Worm (Caenorhabditis elegans) whole organism, L1 larva: Measurements from ENCODE around the gene F20A1.6.
A peak's percentile ranks its signal among the peaks of the same experiment; 100 is the strongest.

Experiments
- C16A3.4 ChIP-seq: fragments of 150-350 bp; optimal IDR thresholded peaks from 2 replicates; lab custom pipeline; 2014; ENCODE audit warnings: missing biosample characterization, missing genetic modification characterization
- alr-1 ChIP-seq: fragments of 200-800 bp; sonication (Bioruptor generic); optimal IDR thresholded peaks from 2 replicates; lab custom pipeline; 2018; ENCODE audit warnings: borderline replicate concordance, mild to moderate bottlenecking, missing genetic modification characterization, missing compliant biosample characterization
- aly-2 ChIP-seq: fragments of 150-350 bp; optimal IDR thresholded peaks from 2 replicates; lab custom pipeline; 2014; ENCODE audit warnings: missing biosample characterization, missing genetic modification characterization
- blmp-1 ChIP-seq: fragments of 150-350 bp; optimal IDR thresholded peaks from 2 replicates; lab custom pipeline; 2014; ENCODE audit warnings: missing biosample characterization, missing genetic modification characterization
- ceh-63 ChIP-seq: fragments of 200-800 bp; sonication (Bioruptor generic); optimal IDR thresholded peaks from 2 replicates; lab custom pipeline; 2018; ENCODE audit warnings: mild to moderate bottlenecking, missing genetic modification characterization, missing compliant biosample characterization
- ceh-8 ChIP-seq: fragments of 200-800 bp; sonication (Bioruptor generic); optimal IDR thresholded peaks from 2 replicates; lab custom pipeline; 2018; ENCODE audit warnings: mild to moderate bottlenecking, missing genetic modification characterization, moderate library complexity, missing compliant biosample characterization
- ceh-90 ChIP-seq: sonication (generic microtip); optimal IDR thresholded peaks from 2 replicates; lab custom pipeline; 2016; ENCODE audit warnings: missing genetic modification characterization, missing compliant biosample characterization
- dpl-1 ChIP-seq, 3 experiments: fragments of 150-350 bp in 2 of 3; sonication (generic microtip) in 1 of 3; optimal IDR thresholded peaks; 2 replicates each; lab custom pipeline; 2014 to 2017; ENCODE audit warnings: missing biosample characterization in 3 of 3, missing genetic modification characterization in 3 of 3, missing genetic modification reagents in 3 of 3
- dsc-1 ChIP-seq: sonication (generic microtip); optimal IDR thresholded peaks from 2 replicates; lab custom pipeline; 2016; ENCODE audit warnings: mild to moderate bottlenecking, missing genetic modification characterization, missing compliant biosample characterization
- egl-13 ChIP-seq: sonication (generic microtip); optimal IDR thresholded peaks from 2 replicates; lab custom pipeline; 2016; ENCODE audit warnings: missing genotype, missing genetic modification reagents, missing genetic modification characterization, missing compliant biosample characterization
- egl-27 ChIP-seq, 2 experiments: fragments of 150-350 bp in 1 of 2; sonication (generic microtip); optimal IDR thresholded peaks; 3 replicates each; lab custom pipeline; 2017 to 2018; ENCODE audit warnings: missing biosample characterization in 2 of 2, missing genetic modification characterization in 2 of 2, missing genetic modification reagents in 2 of 2
- elt-2 ChIP-seq: sonication (generic microtip); optimal IDR thresholded peaks from 2 replicates; lab custom pipeline; 2016; ENCODE audit warnings: missing genetic modification characterization, mild to moderate bottlenecking, inconsistent platforms, missing compliant biosample characterization, missing genetic modification reagents
- ets-5 ChIP-seq: fragments of 200-800 bp; sonication (Bioruptor generic); IDR thresholded peaks from 2 replicates; pipeline ENCODE4 v1.3.6; 2022; ENCODE audit warnings: missing genetic modification characterization, missing compliant biosample characterization
- fkh-4 ChIP-seq: sonication (generic microtip); optimal IDR thresholded peaks from 2 replicates; lab custom pipeline; 2016; ENCODE audit warnings: missing compliant biosample characterization, missing genetic modification characterization, borderline replicate concordance
- fkh-8 ChIP-seq: sonication (generic microtip); optimal IDR thresholded peaks from 2 replicates; lab custom pipeline; 2016; ENCODE audit warnings: mild to moderate bottlenecking, missing genetic modification characterization, missing compliant biosample characterization
- hpl-2 ChIP-seq: fragments of 150-350 bp; optimal IDR thresholded peaks from 2 replicates; lab custom pipeline; 2014; ENCODE audit warnings: missing biosample characterization, missing genetic modification reagents, missing genetic modification characterization
- irx-1 ChIP-seq: sonication (generic microtip); optimal IDR thresholded peaks from 2 replicates; lab custom pipeline; 2016; ENCODE audit warnings: missing genetic modification characterization, missing compliant biosample characterization
- isw-1 ChIP-seq: fragments of 200-800 bp; sonication (Bioruptor generic); IDR thresholded peaks from 2 replicates; pipeline ENCODE4 v1.3.6; 2022; ENCODE audit warnings: missing genetic modification characterization, missing compliant biosample characterization
- jun-1 ChIP-seq: fragments of 150-350 bp; optimal IDR thresholded peaks from 2 replicates; lab custom pipeline; 2014; ENCODE audit warnings: missing biosample characterization, missing genetic modification reagents, missing genetic modification characterization
- lin-39 ChIP-seq: fragments of 150-350 bp; optimal IDR thresholded peaks from 2 replicates; lab custom pipeline; 2014; ENCODE audit warnings: missing biosample characterization, missing genetic modification reagents, missing genetic modification characterization
- mdl-1 ChIP-seq, 2 experiments: fragments of 150-350 bp; optimal IDR thresholded peaks; 2 replicates each; lab custom pipeline; 2014 to 2017; ENCODE audit warnings: missing biosample characterization in 2 of 2, missing genetic modification characterization in 2 of 2, inconsistent platforms in 1 of 2
- mep-1 ChIP-seq: fragments of 150-350 bp; optimal IDR thresholded peaks from 2 replicates; lab custom pipeline; 2014; ENCODE audit warnings: missing biosample characterization, missing genetic modification characterization
- nhr-11 ChIP-seq: fragments of 150-350 bp; optimal IDR thresholded peaks from 2 replicates; lab custom pipeline; 2014; ENCODE audit warnings: missing biosample characterization, missing genetic modification characterization
- nhr-12 ChIP-seq: sonication (generic microtip); optimal IDR thresholded peaks from 2 replicates; lab custom pipeline; 2017; ENCODE audit warnings: missing biosample characterization, missing genetic modification characterization
- nhr-19 ChIP-seq: fragments of 200-800 bp; sonication (Bioruptor generic); conservative IDR thresholded peaks from 2 replicates; pipeline ENCODE4 v1.3.6; 2022; ENCODE audit warnings: missing genetic modification characterization, missing compliant biosample characterization
- nhr-20 ChIP-seq: sonication (generic microtip); optimal IDR thresholded peaks from 2 replicates; lab custom pipeline; 2016; ENCODE audit warnings: mild to moderate bottlenecking, missing genetic modification characterization, missing compliant biosample characterization
- nhr-77 ChIP-seq: fragments of 150-350 bp; optimal IDR thresholded peaks from 2 replicates; lab custom pipeline; 2014; ENCODE audit warnings: missing biosample characterization, missing genetic modification characterization
- nhr-84 ChIP-seq: sonication (generic microtip); optimal IDR thresholded peaks from 2 replicates; lab custom pipeline; 2017; ENCODE audit warnings: missing biosample characterization, missing genetic modification characterization
- pag-3 ChIP-seq: sonication (generic microtip); optimal IDR thresholded peaks from 2 replicates; lab custom pipeline; 2017; ENCODE audit warnings: missing genetic modification characterization, mild to moderate bottlenecking, missing compliant biosample characterization, antibody characterized with exemption, borderline replicate concordance; ENCODE audit not compliant: insufficient read depth
- pax-3 ChIP-seq: fragments of 200-800 bp; sonication (Bioruptor generic); optimal IDR thresholded peaks from 2 replicates; lab custom pipeline; 2018; ENCODE audit warnings: mild to moderate bottlenecking, missing genetic modification characterization, moderate library complexity, missing compliant biosample characterization
- pqm-1 ChIP-seq: sonication (generic microtip); optimal IDR thresholded peaks from 3 replicates; lab custom pipeline; 2017; ENCODE audit warnings: missing biosample characterization, missing genetic modification characterization
- rnt-1 ChIP-seq: sonication (generic microtip); optimal IDR thresholded peaks from 2 replicates; lab custom pipeline; 2016; ENCODE audit warnings: mild to moderate bottlenecking, missing genetic modification characterization, moderate library complexity, missing compliant biosample characterization
- snu-23 ChIP-seq: sonication (generic microtip); optimal IDR thresholded peaks from 2 replicates; lab custom pipeline; 2016; ENCODE audit warnings: missing genetic modification characterization, missing compliant biosample characterization
- sptf-1 ChIP-seq: fragments of 150-350 bp; optimal IDR thresholded peaks from 2 replicates; lab custom pipeline; 2014; ENCODE audit warnings: missing biosample characterization, missing genetic modification characterization
- tlp-1 ChIP-seq: fragments of 150-350 bp; optimal IDR thresholded peaks from 2 replicates; lab custom pipeline; 2014; ENCODE audit warnings: missing biosample characterization, missing genetic modification characterization
- unc-130 ChIP-seq: fragments of 150-350 bp; optimal IDR thresholded peaks from 2 replicates; lab custom pipeline; 2017; ENCODE audit warnings: missing biosample characterization, missing genetic modification characterization, inconsistent platforms
- unc-30 ChIP-seq: sonication (generic microtip); optimal IDR thresholded peaks from 2 replicates; lab custom pipeline; 2017; ENCODE audit warnings: missing biosample characterization, missing genetic modification characterization
- unc-62 ChIP-seq: fragments of 150-350 bp; optimal IDR thresholded peaks from 2 replicates; lab custom pipeline; 2014; ENCODE audit warnings: missing biosample characterization, missing genetic modification reagents, missing genetic modification characterization
- unc-98 ChIP-seq: fragments of 200-800 bp; sonication (Bioruptor generic); IDR thresholded peaks from 2 replicates; pipeline ENCODE4 v1.3.6; 2022; ENCODE audit warnings: missing genetic modification characterization, missing compliant biosample characterization
- vab-15 ChIP-seq: sonication (generic microtip); optimal IDR thresholded peaks from 2 replicates; lab custom pipeline; 2017; ENCODE audit warnings: missing genotype, mild to moderate bottlenecking, missing genetic modification characterization, missing compliant biosample characterization
- xbp-1 ChIP-seq: sonication (generic microtip); optimal IDR thresholded peaks from 2 replicates; lab custom pipeline; 2016; ENCODE audit warnings: missing genetic modification characterization, missing compliant biosample characterization
- ztf-11 ChIP-seq, 2 experiments: sonication (generic microtip); optimal IDR thresholded peaks; 2 replicates each; lab custom pipeline; 2016 to 2017; ENCODE audit warnings: missing genetic modification characterization in 2 of 2, missing biosample characterization in 1 of 2, missing compliant biosample characterization in 1 of 2

F20A1.6 gene

ce11 chrV:7047512-7047911, 20.6 kb upstream of the F20A1.6 start, which contains the start of gene F20A1.8:
Gene F20A1.8 (minus strand): TSS chrV:7047612.
- no peak for TF ChIP-seq isw-1 (GFP tag; lab: Robert Waterston, UW)

ce11 chrV:7046005-7046404, 19.1 kb upstream of the F20A1.6 start, which contains the start of gene F20A1.2:
Gene F20A1.2 (plus strand): TSS chrV:7046305.
- TF ChIP-seq snu-23 (GFP tag; lab: Kevin White, UChicago) (no peak), egl-27 (tag; optimal IDR thresholded peaks at IDR 0.05; lab: Kevin White, UChicago) (no peak), unc-130 (tag; lab: Kevin White, UChicago) (no peak), aly-2 (tag; lab: Kevin White, UChicago) (no peak), isw-1 (GFP tag; lab: Robert Waterston, UW) (no peak), fkh-8 (tag; lab: Kevin White, UChicago) (no peak), unc-30 (no peak), nhr-77 (no peak), nhr-12 (tag; lab: Kevin White, UChicago) (no peak), ztf-11 (tag; optimal IDR thresholded peaks at IDR 0.05; lab: Kevin White, UChicago) (no peak), pqm-1 (no peak), ceh-8 (no peak)

ce11 chrV:7036475-7036874, 9.5 kb upstream of the F20A1.6 start, which contains the start of gene twk-11:
Gene twk-11 (minus strand): TSS chrV:7036575.
- TF ChIP-seq tlp-1 (tag; lab: Kevin White, UChicago) (no peak), elt-2 (tag; lab: Kevin White, UChicago) (no peak), unc-30 (no peak), ztf-11 (tag; optimal IDR thresholded peaks at IDR 0.05; lab: Kevin White, UChicago) (no peak), irx-1 (tag; lab: Kevin White, UChicago) (no peak), isw-1 (GFP tag; lab: Robert Waterston, UW) (no peak), sptf-1 (tag; lab: Kevin White, UChicago) (no peak), ceh-90 (tag; lab: Kevin White, UChicago) (no peak), rnt-1 (tag; lab: Kevin White, UChicago) (no peak), jun-1 (tag; lab: Kevin White, UChicago) (no peak), lin-39 (tag; lab: Kevin White, UChicago) (no peak), unc-98 (GFP tag; lab: Robert Waterston, UW) (no peak), xbp-1 (tag; lab: Kevin White, UChicago) (no peak), blmp-1 (tag; lab: Kevin White, UChicago) (no peak), dpl-1 (GFP tag; optimal IDR thresholded peaks at IDR 0.05; lab: Kevin White, UChicago) (no peak), nhr-20 (tag; lab: Kevin White, UChicago) (no peak), C16A3.4 (no peak), ets-5 (no peak)
- TF ChIP-seq, all 84 proteins: peak for 0

ce11 chrV:7022981-7023380, 4.0 kb downstream of the F20A1.6 start:
- no peak for TF ChIP-seq unc-62
- TF ChIP-seq fkh-8 (tag; lab: Kevin White, UChicago), result peak; percentile 19
- TF ChIP-seq nhr-84, result no peak
- peak; percentile 96 for TF ChIP-seq dsc-1 (tag; lab: Kevin White, UChicago)
- no peak for TF ChIP-seq blmp-1 (tag; lab: Kevin White, UChicago)
- TF ChIP-seq unc-98 (GFP tag; lab: Robert Waterston, UW), result no peak
- TF ChIP-seq egl-13 (tag; lab: Kevin White, UChicago), result peak; percentile 41
- peak; percentile 29 for TF ChIP-seq nhr-11
- no peak for TF ChIP-seq mep-1 (tag; lab: Kevin White, UChicago)
- TF ChIP-seq pax-3 (tag; lab: Kevin White, UChicago), result peak; percentile 54
- no peak for TF ChIP-seq nhr-20 (tag; lab: Kevin White, UChicago)
- TF ChIP-seq fkh-4 (tag; lab: Kevin White, UChicago), result peak; percentile 49
- TF ChIP-seq ceh-8, result peak; percentile 15
- TF ChIP-seq alr-1, result no peak
- TF ChIP-seq mdl-1 (tag; optimal IDR thresholded peaks at IDR 0.05; lab: Kevin White, UChicago), result no peak
- TF ChIP-seq vab-15 (tag; lab: Kevin White, UChicago), result no peak
- TF ChIP-seq ceh-63 (GFP tag; lab: Kevin White, UChicago), result no peak
- no peak for TF ChIP-seq nhr-19 (GFP tag; lab: Robert Waterston, UW)
- TF ChIP-seq pag-3 (tag; lab: Kevin White, UChicago), result no peak
- TF ChIP-seq aly-2 (tag; lab: Kevin White, UChicago), result no peak
- no peak for TF ChIP-seq hpl-2
